Worm (Caenorhabditis elegans): ENCODE data around the gene hrg-9.

The hrg-9 gene

ce11 chrV:13009843-13010242 is 46.7 kb upstream of the hrg-9 start (continued):
- TF ChIP-seq nhr-237 (tag; optimal IDR thresholded peaks at IDR 0.05), result no peak

ce11 chrV:13009271-13009670 is 46.1 kb upstream of the hrg-9 start:
- no peak for TF ChIP-seq ZK546.5 (tag; optimal IDR thresholded peaks at IDR 0.05)
- TF ChIP-seq lin-13 (GFP tag; optimal IDR thresholded peaks at IDR 0.05), result no peak
- TF ChIP-seq unc-62 (GFP tag; optimal IDR thresholded peaks at IDR 0.05), result no peak
- no peak for TF ChIP-seq blmp-1 (tag; optimal IDR thresholded peaks at IDR 0.05; ENCODE audit: insufficient read depth)
- TF ChIP-seq sma-3 (GFP tag; optimal IDR thresholded peaks at IDR 0.05), result no peak
- TF ChIP-seq crh-2 (tag; optimal IDR thresholded peaks at IDR 0.05), result no peak
- TF ChIP-seq ceh-16 (tag; optimal IDR thresholded peaks at IDR 0.05), result no peak
- TF ChIP-seq nhr-77 (tag; optimal IDR thresholded peaks at IDR 0.05), result no peak
- TF ChIP-seq aly-2 (tag; optimal IDR thresholded peaks at IDR 0.05), result no peak
- no peak for TF ChIP-seq nhr-237 (tag; optimal IDR thresholded peaks at IDR 0.05)
- no peak for TF ChIP-seq nhr-12 (tag; optimal IDR thresholded peaks at IDR 0.05)

DNA sequence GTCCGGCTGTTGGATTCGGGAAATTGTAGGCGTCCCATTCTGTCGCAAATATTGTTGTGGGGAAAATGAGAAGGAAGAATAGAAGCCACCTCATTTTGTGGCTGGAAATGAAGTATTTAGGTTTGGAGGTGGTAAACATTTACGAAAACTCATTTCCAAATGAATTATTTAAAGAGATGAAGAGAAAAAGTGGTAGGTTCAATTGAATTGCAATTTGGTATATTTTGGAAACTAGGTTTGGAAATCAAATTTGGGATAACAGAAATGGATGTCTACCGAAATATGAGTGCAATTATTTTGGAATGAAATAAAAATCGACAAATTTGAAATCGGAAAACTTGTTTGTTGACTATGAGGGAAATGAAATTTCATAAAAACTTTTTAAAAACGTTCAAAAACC is 45.7 kb upstream of the hrg-9 start, which contains the start of gene F15B9.10:
Gene F15B9.10 (minus strand): TSS at position 101 of the 400 bp plus-strand sequence.
- TF ChIP-seq skn-1 (tag; optimal IDR thresholded peaks at IDR 0.05) (no peak), sem-4 (tag; optimal IDR thresholded peaks at IDR 0.05) (no peak), elt-1 (tag; optimal IDR thresholded peaks at IDR 0.05) (no peak), nhr-25 (tag; optimal IDR thresholded peaks at IDR 0.05) (no peak), crh-2 (tag; optimal IDR thresholded peaks at IDR 0.05) (no peak), lin-13 (GFP tag; optimal IDR thresholded peaks at IDR 0.05) (no peak), nhr-23 (tag; optimal IDR thresholded peaks at IDR 0.05) (no peak), nhr-11 (tag; optimal IDR thresholded peaks at IDR 0.05) (no peak), mab-5 (tag; optimal IDR thresholded peaks at IDR 0.05) (no peak), ZK546.5 (tag; optimal IDR thresholded peaks at IDR 0.05) (no peak), nhr-77 (tag; optimal IDR thresholded peaks at IDR 0.05) (no peak), blmp-1 (tag; optimal IDR thresholded peaks at IDR 0.05; ENCODE audit: insufficient read depth) (no peak), lin-39 (tag; optimal IDR thresholded peaks at IDR 0.05) (no peak)

- no peak for TF ChIP-seq sma-3 (GFP tag; optimal IDR thresholded peaks at IDR 0.05)
- TF ChIP-seq C34F6.9 (tag; optimal IDR thresholded peaks at IDR 0.05), result no peak
These were observed 43.6 kb upstream of the hrg-9 start for ce11 chrV:13006754-13007153.

DNA sequence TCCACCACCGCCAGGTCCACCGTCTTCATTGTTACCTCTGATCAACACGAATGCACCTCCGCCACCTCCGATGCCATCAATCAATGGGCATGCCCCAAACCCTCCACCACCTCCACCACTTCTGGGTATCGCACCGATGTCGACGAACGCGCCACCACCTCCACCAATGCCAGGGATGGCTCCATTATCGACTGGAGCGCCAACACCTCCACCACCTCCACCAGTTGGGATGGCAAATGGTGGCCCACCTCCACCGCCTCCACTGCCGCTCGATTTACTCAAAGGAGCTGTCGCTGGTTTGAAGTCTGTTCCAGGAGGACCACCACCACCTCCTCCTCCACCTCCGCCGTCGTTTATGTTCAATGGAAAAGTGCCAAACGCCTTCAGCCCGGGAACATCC is 41.2 kb upstream of the hrg-9 start:
- no peak for TF ChIP-seq fos-1 (tag; optimal IDR thresholded peaks at IDR 0.05)
- TF ChIP-seq blmp-1 (tag; optimal IDR thresholded peaks at IDR 0.05; ENCODE audit: insufficient read depth), result no peak
- no peak for TF ChIP-seq sem-4 (tag; optimal IDR thresholded peaks at IDR 0.05)
- no peak for TF ChIP-seq Y55F3AM.14 (GFP tag; optimal IDR thresholded peaks at IDR 0.05)
- TF ChIP-seq sma-9 (GFP tag; optimal IDR thresholded peaks at IDR 0.05), result no peak
- TF ChIP-seq sma-9 (tag; optimal IDR thresholded peaks at IDR 0.05), result no peak
- TF ChIP-seq ceh-82 (tag; optimal IDR thresholded peaks at IDR 0.05), result no peak
- TF ChIP-seq ztf-1 (GFP tag; conservative IDR thresholded peaks at IDR 0.05), result no peak
- no peak for TF ChIP-seq elt-3 (tag; optimal IDR thresholded peaks at IDR 0.05)
- TF ChIP-seq elt-1 (tag; optimal IDR thresholded peaks at IDR 0.05), result no peak
- no peak for TF ChIP-seq zag-1 (tag; optimal IDR thresholded peaks at IDR 0.05)
- no peak for TF ChIP-seq dmd-4 (tag; optimal IDR thresholded peaks at IDR 0.05)
- TF ChIP-seq nhr-11 (tag; optimal IDR thresholded peaks at IDR 0.05), result no peak
- TF ChIP-seq unc-39 (tag; optimal IDR thresholded peaks at IDR 0.05), result no peak
- TF ChIP-seq ceh-16 (tag; optimal IDR thresholded peaks at IDR 0.05), result no peak
- TF ChIP-seq nhr-77 (tag; optimal IDR thresholded peaks at IDR 0.05), result no peak
- TF ChIP-seq lin-39 (tag; optimal IDR thresholded peaks at IDR 0.05), result no peak

ce11 chrV:13003378-13003777 is 40.2 kb upstream of the hrg-9 start:
- TF ChIP-seq nhr-6 (tag; optimal IDR thresholded peaks at IDR 0.05) (no peak), ZK546.5 (tag; optimal IDR thresholded peaks at IDR 0.05) (no peak), sem-4 (tag; optimal IDR thresholded peaks at IDR 0.05) (no peak), aly-2 (tag; optimal IDR thresholded peaks at IDR 0.05) (no peak), nhr-11 (tag; optimal IDR thresholded peaks at IDR 0.05) (no peak), zag-1 (tag; optimal IDR thresholded peaks at IDR 0.05) (peak; percentile 13), snpc-4 (tag; optimal IDR thresholded peaks at IDR 0.05) (peak; percentile 6), fos-1 (tag; optimal IDR thresholded peaks at IDR 0.05) (peak; percentile 51), Y55F3AM.14 (GFP tag; optimal IDR thresholded peaks at IDR 0.05) (peak; percentile 1), crh-2 (tag; optimal IDR thresholded peaks at IDR 0.05) (peak; percentile 74), sma-9 (GFP tag; optimal IDR thresholded peaks at IDR 0.05) (peak; percentile 74), sma-9 (tag; optimal IDR thresholded peaks at IDR 0.05) (no peak), lsy-2 (tag; optimal IDR thresholded peaks at IDR 0.05) (peak; percentile 52 to 63), ztf-1 (GFP tag; conservative IDR thresholded peaks at IDR 0.05) (no peak), gmeb-1 (tag; optimal IDR thresholded peaks at IDR 0.05) (peak; percentile 56), lin-13 (GFP tag; optimal IDR thresholded peaks at IDR 0.05) (no peak), nhr-129 (tag; optimal IDR thresholded peaks at IDR 0.05) (peak; percentile 93), nhr-25 (tag; optimal IDR thresholded peaks at IDR 0.05) (peak; percentile 46), C34F6.9 (tag; optimal IDR thresholded peaks at IDR 0.05) (peak; percentile 57), egl-27 (tag; optimal IDR thresholded peaks at IDR 0.05) (peak; percentile 58), mab-5 (tag; optimal IDR thresholded peaks at IDR 0.05) (no peak), sma-3 (GFP tag; optimal IDR thresholded peaks at IDR 0.05) (peak; percentile 71), nhr-21 (tag; optimal IDR thresholded peaks at IDR 0.05) (peak; percentile 57), lin-11 (tag; optimal IDR thresholded peaks at IDR 0.05) (peak; percentile 52), R02D3.7 (tag; optimal IDR thresholded peaks at IDR 0.05) (no peak), F13H6.1 (tag; optimal IDR thresholded peaks at IDR 0.05) (peak; percentile 70), mdl-1 (tag; optimal IDR thresholded peaks at IDR 0.05) (peak in 1 of 2 experiments; percentile 5)

All from whole organism, L2 larva.